Worm (Caenorhabditis elegans) whole organism, L1 larva: ENCODE results near the gene B0495.9.

Experiments used
- C04F5.9 ChIP-seq: sonication (generic microtip); optimal IDR thresholded peaks from 2 replicates; lab custom pipeline; 2016; ENCODE audit warnings: missing genetic modification characterization, missing compliant biosample characterization
- aly-2 ChIP-seq: fragments of 150-350 bp; optimal IDR thresholded peaks from 2 replicates; lab custom pipeline; 2014; ENCODE audit warnings: missing biosample characterization, missing genetic modification characterization
- efl-1 ChIP-seq, 4 experiments: fragments of 150-350 bp; optimal IDR thresholded peaks in 3 of 4; peaks in 1 of 4; 1 replicate in 1 of 4; 2 replicates in 3 of 4; lab custom pipeline; 2014; ENCODE audit warnings: missing biosample characterization in 2 of 4, missing genetic modification characterization in 2 of 4, missing genetic modification reagents in 2 of 4
- efl-3 ChIP-seq: fragments of 200-800 bp; sonication (Bioruptor generic); optimal IDR thresholded peaks from 2 replicates; lab custom pipeline; 2018; ENCODE audit warnings: mild to moderate bottlenecking, missing genetic modification characterization, missing compliant biosample characterization
- elt-2 ChIP-seq: sonication (generic microtip); optimal IDR thresholded peaks from 2 replicates; lab custom pipeline; 2016; ENCODE audit warnings: missing genetic modification characterization, mild to moderate bottlenecking, inconsistent platforms, missing compliant biosample characterization, missing genetic modification reagents
- grh-1 ChIP-seq: fragments of 200-800 bp; sonication (Bioruptor generic); IDR thresholded peaks from 2 replicates; pipeline ENCODE4 v1.3.6; 2022; ENCODE audit warnings: missing genetic modification reagents, missing genetic modification characterization, missing compliant biosample characterization
- hpl-2 ChIP-seq: fragments of 150-350 bp; optimal IDR thresholded peaks from 2 replicates; lab custom pipeline; 2014; ENCODE audit warnings: missing biosample characterization, missing genetic modification reagents, missing genetic modification characterization
- lin-14 ChIP-seq: fragments of 200-800 bp; sonication (Bioruptor generic); optimal IDR thresholded peaks from 2 replicates; lab custom pipeline; 2018; ENCODE audit warnings: mild to moderate bottlenecking, missing genetic modification characterization, moderate library complexity, missing compliant biosample characterization
- lin-35 ChIP-seq, 2 experiments: fragments of 150-350 bp; optimal IDR thresholded peaks; 2 replicates each; lab custom pipeline; 2014; ENCODE audit warnings: missing biosample characterization in 2 of 2, missing genetic modification characterization in 2 of 2, missing genetic modification reagents in 2 of 2
- lin-39 ChIP-seq: fragments of 150-350 bp; optimal IDR thresholded peaks from 2 replicates; lab custom pipeline; 2014; ENCODE audit warnings: missing biosample characterization, missing genetic modification reagents, missing genetic modification characterization
- lsy-2 ChIP-seq, 2 experiments: fragments of 150-350 bp; optimal IDR thresholded peaks; 2 replicates each; lab custom pipeline; 2014; ENCODE audit warnings: missing biosample characterization in 2 of 2, missing genetic modification characterization in 2 of 2
- mdl-1 ChIP-seq, 2 experiments: fragments of 150-350 bp; optimal IDR thresholded peaks; 2 replicates each; lab custom pipeline; 2014 to 2017; ENCODE audit warnings: missing biosample characterization in 2 of 2, missing genetic modification characterization in 2 of 2, inconsistent platforms in 1 of 2
- nhr-19 ChIP-seq: fragments of 200-800 bp; sonication (Bioruptor generic); conservative IDR thresholded peaks from 2 replicates; pipeline ENCODE4 v1.3.6; 2022; ENCODE audit warnings: missing genetic modification characterization, missing compliant biosample characterization
- nhr-20 ChIP-seq: sonication (generic microtip); optimal IDR thresholded peaks from 2 replicates; lab custom pipeline; 2016; ENCODE audit warnings: mild to moderate bottlenecking, missing genetic modification characterization, missing compliant biosample characterization
- nhr-71 ChIP-seq: sonication (generic microtip); optimal IDR thresholded peaks from 2 replicates; lab custom pipeline; 2016; ENCODE audit warnings: mild to moderate bottlenecking, missing genetic modification characterization, moderate library complexity, missing compliant biosample characterization
- nhr-76 ChIP-seq: sonication (generic microtip); optimal IDR thresholded peaks from 2 replicates; lab custom pipeline; 2017; ENCODE audit warnings: missing biosample characterization, missing genetic modification characterization
- nhr-85 ChIP-seq: sonication (generic microtip); peaks from one replicate; lab custom pipeline; 2016; ENCODE audit warnings: missing genetic modification characterization, inconsistent platforms, missing compliant biosample characterization
- pax-3 ChIP-seq: fragments of 200-800 bp; sonication (Bioruptor generic); optimal IDR thresholded peaks from 2 replicates; lab custom pipeline; 2018; ENCODE audit warnings: mild to moderate bottlenecking, missing genetic modification characterization, moderate library complexity, missing compliant biosample characterization
- skn-1 ChIP-seq: fragments of 150-350 bp; optimal IDR thresholded peaks from 2 replicates; lab custom pipeline; 2014; ENCODE audit warnings: missing biosample characterization, missing genetic modification characterization
- snu-23 ChIP-seq: sonication (generic microtip); optimal IDR thresholded peaks from 2 replicates; lab custom pipeline; 2016; ENCODE audit warnings: missing genetic modification characterization, missing compliant biosample characterization
- sup-37 ChIP-seq: fragments of 200-800 bp; sonication (Bioruptor generic); optimal IDR thresholded peaks from 2 replicates; lab custom pipeline; 2018; ENCODE audit warnings: mild to moderate bottlenecking, missing genetic modification characterization, missing compliant biosample characterization
- unc-30 ChIP-seq: sonication (generic microtip); optimal IDR thresholded peaks from 2 replicates; lab custom pipeline; 2017; ENCODE audit warnings: missing biosample characterization, missing genetic modification characterization
- unc-98 ChIP-seq: fragments of 200-800 bp; sonication (Bioruptor generic); IDR thresholded peaks from 2 replicates; pipeline ENCODE4 v1.3.6; 2022; ENCODE audit warnings: missing genetic modification characterization, missing compliant biosample characterization
- vab-15 ChIP-seq: sonication (generic microtip); optimal IDR thresholded peaks from 2 replicates; lab custom pipeline; 2017; ENCODE audit warnings: missing genotype, mild to moderate bottlenecking, missing genetic modification characterization, missing compliant biosample characterization
- zip-4 ChIP-seq: fragments of 200-800 bp; sonication (Bioruptor generic); optimal IDR thresholded peaks from 2 replicates; lab custom pipeline; 2018; ENCODE audit warnings: mild to moderate bottlenecking, missing genetic modification characterization, moderate library complexity, missing compliant biosample characterization
- ztf-4 ChIP-seq: fragments of 150-350 bp; optimal IDR thresholded peaks from 2 replicates; lab custom pipeline; 2014; ENCODE audit warnings: missing biosample characterization, missing genetic modification characterization

Gene B0495.9

DNA sequence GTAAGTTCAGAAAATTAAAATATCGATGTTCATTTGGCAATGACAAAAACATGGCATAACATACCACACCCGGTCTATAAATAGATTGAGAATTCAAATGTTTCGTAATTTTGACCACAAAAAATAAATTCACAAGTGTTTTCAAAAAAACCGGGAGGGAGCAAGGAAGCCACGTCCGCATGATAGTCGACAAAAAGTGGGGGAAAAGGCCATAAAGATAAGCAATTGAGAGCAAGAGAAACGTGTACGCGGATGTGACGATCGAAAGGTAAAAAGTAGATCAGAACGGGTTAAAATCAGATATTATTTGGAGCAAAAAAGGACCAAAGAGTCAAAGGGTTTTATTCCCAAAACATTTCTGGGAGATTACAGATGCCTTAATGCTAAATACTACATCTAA is 13.8 kb downstream of the B0495.9 start:
- TF ChIP-seq nhr-20 (no peak), elt-2 (tag; lab: Kevin White, UChicago) (peak; percentile 56)

DNA sequence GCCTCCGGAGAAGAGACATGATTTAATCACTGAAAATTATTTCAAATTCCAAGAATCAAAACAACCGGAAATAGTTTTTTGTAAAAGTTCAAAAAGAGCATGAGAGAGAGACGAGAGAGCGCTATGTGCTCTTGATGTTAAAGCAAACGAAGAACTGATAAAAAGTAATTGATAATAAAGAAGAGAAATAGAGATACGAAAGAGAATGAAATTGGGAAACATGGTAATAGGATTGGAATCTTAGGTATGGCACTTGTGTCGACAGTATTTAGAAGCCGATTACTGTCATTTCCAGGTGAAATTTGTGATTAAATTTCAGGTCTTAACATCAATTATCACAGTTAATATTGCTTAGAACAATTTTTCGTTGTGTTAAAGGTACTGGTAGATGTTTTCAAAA is 14.6 kb downstream of the B0495.9 start, which contains the start of gene nhx-2:
TSS of gene nhx-2 (minus strand) at position 29 of the 400 bp plus-strand sequence.
- peak; percentile 65 for TF ChIP-seq elt-2 (tag; lab: Kevin White, UChicago)
- TF ChIP-seq pax-3 (tag; lab: Kevin White, UChicago): no peak

DNA sequence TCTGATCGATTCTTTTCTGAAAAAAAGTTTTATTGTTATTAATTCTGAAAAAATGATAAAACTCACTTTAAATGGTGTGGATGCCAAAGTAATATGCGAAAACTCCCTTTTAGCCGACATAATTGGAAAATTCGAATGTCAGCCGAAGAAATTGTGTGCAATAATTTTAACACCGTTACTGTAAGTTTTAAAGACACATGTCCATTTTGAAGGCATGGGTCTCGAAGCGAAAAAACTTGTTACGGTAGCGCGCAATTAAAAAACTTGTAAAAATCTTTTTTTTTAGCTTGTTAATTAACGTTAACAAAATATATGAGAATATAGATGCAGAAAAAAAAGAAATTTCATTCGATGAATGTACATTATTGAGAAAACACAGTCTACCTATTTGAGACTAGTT is 18.1 kb downstream of the B0495.9 start, which contains the start of gene pid-1:
TSS of gene pid-1 (minus strand) at position 173 of the 400 bp plus-strand sequence.
- TF ChIP-seq lin-39 (tag; lab: Kevin White, UChicago) (no peak), sup-37 (GFP tag; lab: Kevin White, UChicago) (no peak), lin-35 (GFP tag; optimal IDR thresholded peaks at IDR 0.05; lab: Kevin White, UChicago) (no peak), skn-1 (tag; lab: Kevin White, UChicago) (no peak), hpl-2 (GFP tag; lab: Kevin White, UChicago) (no peak), mdl-1 (tag; optimal IDR thresholded peaks at IDR 0.05; lab: Kevin White, UChicago) (no peak), nhr-76 (tag; lab: Kevin White, UChicago) (no peak), C04F5.9 (no peak), efl-3 (GFP tag; lab: Kevin White, UChicago) (no peak), nhr-19 (GFP tag; lab: Robert Waterston, UW) (no peak), efl-1 (optimal IDR thresholded peaks at IDR 0.05; lab: Kevin White, UChicago) (no peak), efl-1 (GFP tag; optimal IDR thresholded peaks at IDR 0.05 in 1 of 2; lab: Kevin White, UChicago) (no peak)

DNA sequence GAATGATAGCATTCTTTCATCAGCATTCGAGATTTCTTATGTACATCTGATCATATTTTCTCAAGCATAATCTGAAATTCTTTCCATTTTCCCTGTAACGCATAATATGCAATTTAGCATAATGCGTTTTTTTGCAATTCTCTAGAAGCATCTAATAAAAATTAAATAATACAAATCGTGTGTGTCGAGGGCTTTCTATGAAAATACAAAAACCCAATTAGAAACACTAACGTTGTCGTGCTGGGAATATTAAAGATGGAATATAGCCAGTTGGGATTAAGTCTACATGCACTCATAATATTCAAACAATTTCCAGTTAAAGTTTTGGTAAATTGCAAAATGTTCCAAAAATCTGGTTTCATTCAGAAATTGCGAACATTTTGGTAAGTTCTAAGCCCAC is 23.9 kb downstream of the B0495.9 start, which contains the start of gene F18A1.1:
TSS of gene F18A1.1 (plus strand) at position 301 of the 400 bp plus-strand sequence.
- TF ChIP-seq nhr-85 (tag; lab: Kevin White, UChicago) (peak; percentile 56), C04F5.9 (no peak)

DNA sequence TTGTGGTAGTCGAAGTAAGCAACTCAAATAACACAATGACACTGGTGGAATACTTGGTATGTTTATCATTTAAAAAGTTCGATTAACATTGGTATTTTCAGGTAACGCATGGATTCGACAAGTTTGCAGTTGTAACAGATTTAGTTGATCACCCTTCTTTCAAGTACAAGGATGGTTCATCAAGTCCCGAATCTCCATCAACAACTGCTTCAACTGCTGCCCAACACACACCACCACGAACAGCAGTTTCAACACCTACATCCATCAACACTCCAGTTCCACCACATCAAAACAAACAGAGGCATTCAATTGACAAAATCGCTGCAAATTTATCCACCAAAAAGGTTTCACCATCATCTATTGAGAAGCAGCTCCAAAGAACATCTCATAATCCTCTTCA is 26.0 kb downstream of the B0495.9 start:
- TF ChIP-seq zip-4 (GFP tag; lab: Kevin White, UChicago) (no peak), ztf-4 (tag; lab: Kevin White, UChicago) (peak; percentile 3), nhr-85 (tag; lab: Kevin White, UChicago) (peak; percentile 52)

DNA sequence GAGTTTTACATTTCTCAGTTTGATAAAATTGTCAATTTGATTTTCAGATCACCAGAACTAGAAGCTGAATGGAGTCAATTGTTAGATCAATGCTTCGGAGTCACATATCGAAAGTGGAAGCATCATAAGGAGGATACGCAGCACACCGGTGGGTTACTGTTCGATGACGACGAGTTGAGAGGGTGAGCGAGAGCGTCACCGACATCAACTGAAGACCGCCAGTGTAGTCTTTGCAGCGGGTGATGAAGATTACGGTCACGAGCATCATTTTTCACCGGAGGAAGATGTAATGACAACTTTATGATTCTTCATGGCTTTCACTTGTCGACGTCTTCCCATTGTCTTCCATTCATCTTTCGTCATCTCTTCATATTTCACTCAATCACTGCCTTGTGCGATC is 26.6 kb downstream of the B0495.9 start, which contains the start of gene lin-26:
TSS of gene lin-26 (plus strand) at position 301 of the 400 bp plus-strand sequence.
- TF ChIP-seq efl-1 (optimal IDR thresholded peaks at IDR 0.05; lab: Kevin White, UChicago): no peak
- TF ChIP-seq efl-1 (GFP tag; optimal IDR thresholded peaks at IDR 0.05 in 1 of 2; lab: Kevin White, UChicago): peak in 1 of 2 experiments; percentile 82
- TF ChIP-seq vab-15 (tag; lab: Kevin White, UChicago): no peak

DNA sequence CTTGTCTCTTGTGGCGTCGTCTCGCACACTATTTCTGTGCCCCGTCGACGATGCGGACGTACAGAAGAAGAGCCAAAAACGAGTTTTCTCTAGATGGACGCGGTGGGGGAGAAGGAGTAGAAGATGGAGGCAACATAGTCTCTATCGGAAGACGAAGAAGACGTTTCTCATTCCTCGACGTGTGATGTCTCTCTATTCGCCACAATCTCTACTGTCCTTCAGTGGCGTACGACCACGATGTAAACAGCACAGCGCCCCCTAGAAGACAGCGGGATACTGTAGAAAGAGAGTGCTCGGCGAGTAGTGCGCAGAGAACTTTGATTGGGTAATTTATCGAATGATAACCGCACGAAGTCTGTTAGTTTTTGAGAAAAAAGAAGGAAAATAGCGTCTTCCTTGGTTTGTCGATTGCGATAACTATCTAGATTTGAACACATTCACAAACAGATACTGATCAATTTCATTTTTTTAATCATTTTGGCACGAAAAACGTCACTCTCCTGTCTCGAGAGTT is 29.0 kb downstream of the B0495.9 start:
- TF ChIP-seq efl-1 (optimal IDR thresholded peaks at IDR 0.05; lab: Kevin White, UChicago) (no peak), efl-1 (GFP tag; optimal IDR thresholded peaks at IDR 0.05 in 1 of 2; lab: Kevin White, UChicago) (peak in 1 of 2 experiments; percentile 77), nhr-85 (tag; lab: Kevin White, UChicago) (peak; percentile 77), unc-98 (GFP tag; lab: Robert Waterston, UW) (no peak), nhr-71 (tag; lab: Kevin White, UChicago) (peak; percentile 40), pax-3 (tag; lab: Kevin White, UChicago) (no peak), lin-39 (tag; lab: Kevin White, UChicago) (no peak), nhr-19 (GFP tag; lab: Robert Waterston, UW) (0 out of 2 replicates have a peak, but pooled peaks have one; percentile 7), snu-23 (GFP tag; lab: Kevin White, UChicago) (peak; percentile 35), aly-2 (no peak), unc-30 (no peak), lin-14 (peak; percentile 57), grh-1 (GFP tag; lab: Robert Waterston, UW) (peak; percentile 71), lsy-2 (tag; optimal IDR thresholded peaks at IDR 0.05; lab: Kevin White, UChicago) (peak in 1 of 2 experiments; percentile 57), vab-15 (tag; lab: Kevin White, UChicago) (peak; percentile 69)
